Fruit fly (Drosophila melanogaster) whole organism, pupa: ENCODE data around the gene PolA2.

Source experiments
- CG15710 ChIP-seq: fragments of 200-800 bp; sonication (Bioruptor generic); optimal IDR thresholded peaks from 2 replicates; lab custom pipeline; 2018; ENCODE audit warnings: missing biosample characterization, mild to moderate bottlenecking, missing genetic modification characterization, moderate library complexity
- CG32121 ChIP-seq: fragments of 200-800 bp; sonication (Bioruptor generic); IDR thresholded peaks from 2 replicates; pipeline ENCODE4 v1.3.6; 2022; ENCODE audit warnings: missing biosample characterization, missing genetic modification characterization
- CG9948 ChIP-seq: fragments of 200-800 bp; sonication (Bioruptor generic); optimal IDR thresholded peaks from 2 replicates; lab custom pipeline; 2018; ENCODE audit warnings: missing biosample characterization, mild to moderate bottlenecking, missing genetic modification characterization, moderate library complexity
- gl ChIP-seq: fragments of 200-800 bp; sonication (Bioruptor generic); optimal IDR thresholded peaks from 2 replicates; lab custom pipeline; 2018; ENCODE audit warnings: missing biosample characterization, mild to moderate bottlenecking, missing genetic modification characterization

DNA sequence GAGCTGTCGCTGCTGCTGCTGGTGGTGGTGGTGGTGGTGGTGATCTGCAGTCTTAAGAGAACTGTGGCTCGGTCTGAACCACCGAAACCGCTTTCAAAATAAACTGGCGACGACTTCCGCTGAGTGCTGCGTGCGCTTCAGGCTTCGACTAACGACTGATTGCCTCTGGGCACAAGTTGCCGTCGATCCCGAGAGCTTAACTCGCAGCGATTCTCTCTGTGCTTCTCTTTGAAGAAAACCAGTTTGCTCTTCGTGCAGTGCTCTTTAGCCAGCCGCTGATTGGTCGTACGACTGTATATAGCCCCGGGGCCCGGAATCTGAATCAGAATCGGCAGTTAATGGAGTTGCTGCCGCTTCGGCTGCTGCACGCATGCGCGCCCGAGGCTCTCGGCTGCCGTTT, 44.9 kb upstream of the PolA2 start, which contains the start of gene Ser:
- TF ChIP-seq CG15710 (no peak), CG9948 (tag; lab: Kevin White, UChicago) (no peak), gl (peak; percentile 14), CG32121 (GFP tag; lab: Robert Waterston, UW) (0 out of 2 replicates have a peak, but pooled peaks have one; percentile 27)
